Fruit fly (Drosophila melanogaster) whole organism, pupa: ENCODE data around the gene B9d1.

Source experiments
- CG10348 ChIP-seq: fragments of 200-800 bp; sonication (Bioruptor generic); IDR thresholded peaks from 2 replicates; pipeline ENCODE4 v1.3.6; 2022; ENCODE audit warnings: missing biosample characterization, missing genetic modification characterization
- CG12605 ChIP-seq: fragments of 200-800 bp; sonication (Bioruptor generic); IDR thresholded peaks from 2 replicates; pipeline ENCODE4 v1.3.6; 2022; ENCODE audit warnings: missing biosample characterization, missing genetic modification characterization
- CG13204 ChIP-seq: fragments of 200-800 bp; sonication (Bioruptor generic); optimal IDR thresholded peaks from 2 replicates; lab custom pipeline; 2018; ENCODE audit warnings: missing biosample characterization, mild to moderate bottlenecking, missing genetic modification characterization, moderate library complexity
- CG14655 ChIP-seq: fragments of 200-800 bp; sonication (Bioruptor generic); optimal IDR thresholded peaks from 3 replicates; lab custom pipeline; 2017; ENCODE audit warnings: mild to moderate bottlenecking, missing biosample characterization, missing genetic modification reagents, missing genetic modification characterization
- CG15710 ChIP-seq: fragments of 200-800 bp; sonication (Bioruptor generic); optimal IDR thresholded peaks from 2 replicates; lab custom pipeline; 2018; ENCODE audit warnings: missing biosample characterization, mild to moderate bottlenecking, missing genetic modification characterization, moderate library complexity
- CG17806 ChIP-seq: fragments of 200-800 bp; sonication (Bioruptor generic); optimal IDR thresholded peaks from 2 replicates; lab custom pipeline; 2018; ENCODE audit warnings: missing biosample characterization, mild to moderate bottlenecking, missing genetic modification characterization, moderate library complexity
- CG32121 ChIP-seq: fragments of 200-800 bp; sonication (Bioruptor generic); IDR thresholded peaks from 2 replicates; pipeline ENCODE4 v1.3.6; 2022; ENCODE audit warnings: missing biosample characterization, missing genetic modification characterization
- CG34367 ChIP-seq: fragments of 200-800 bp; sonication (Bioruptor generic); optimal IDR thresholded peaks from 2 replicates; lab custom pipeline; 2018; ENCODE audit warnings: missing biosample characterization, mild to moderate bottlenecking, missing genetic modification characterization
- CG9948 ChIP-seq: fragments of 200-800 bp; sonication (Bioruptor generic); optimal IDR thresholded peaks from 2 replicates; lab custom pipeline; 2018; ENCODE audit warnings: missing biosample characterization, mild to moderate bottlenecking, missing genetic modification characterization, moderate library complexity
- D1 ChIP-seq: fragments of 200-800 bp; sonication (Bioruptor generic); optimal IDR thresholded peaks from 2 replicates; lab custom pipeline; 2018; ENCODE audit warnings: missing biosample characterization, mild to moderate bottlenecking, missing genetic modification characterization, moderate library complexity
- rn ChIP-seq: fragments of 200-800 bp; sonication (Bioruptor generic); IDR thresholded peaks from 2 replicates; pipeline ENCODE4 v1.3.6; 2022; ENCODE audit warnings: missing biosample characterization, missing genetic modification characterization

DNA sequence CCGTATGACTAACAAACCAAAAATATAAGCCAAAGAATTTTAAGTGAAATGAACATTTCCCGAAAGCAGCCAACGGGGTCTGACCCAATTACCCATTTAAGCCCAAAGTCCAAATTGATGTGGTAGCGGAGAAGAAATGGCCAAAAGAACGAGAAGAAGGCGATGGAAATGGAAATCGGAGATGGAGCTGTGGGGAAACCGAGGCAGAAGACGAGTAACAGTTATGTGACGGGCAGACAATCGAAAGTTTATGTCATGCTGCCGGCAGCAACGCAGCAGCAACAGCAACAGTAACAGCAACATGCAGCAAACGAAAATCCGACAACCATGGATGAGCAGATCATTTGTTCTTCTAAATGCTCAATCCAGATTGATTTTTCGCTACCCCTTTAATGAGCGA is 44.9 kb upstream of the B9d1 start:
- no peak for TF ChIP-seq CG9948
- no peak for TF ChIP-seq CG32121 (GFP tag; lab: Robert Waterston, UW)
- TF ChIP-seq CG34367 (tag; lab: Kevin White, UChicago): no peak
- TF ChIP-seq rn (GFP tag; lab: Robert Waterston, UW): no peak
- no peak for TF ChIP-seq D1 (tag; lab: Kevin White, UChicago)
- TF ChIP-seq CG13204 (GFP tag; lab: Kevin White, UChicago): no peak
- no peak for TF ChIP-seq CG17806 (tag; lab: Kevin White, UChicago)
- TF ChIP-seq CG15710 (tag; lab: Kevin White, UChicago): no peak
- no peak for TF ChIP-seq CG14655 (GFP tag; lab: Kevin White, UChicago)
- TF ChIP-seq CG10348 (GFP tag; lab: Robert Waterston, UW): no peak
- TF ChIP-seq CG12605 (GFP tag; lab: Robert Waterston, UW): no peak
